Worm (Caenorhabditis elegans) whole organism, mixed stage, embryonic: ENCODE data around the gene gana-1.

Experiments used
- elt-1 ChIP-seq: sonication (generic microtip); optimal IDR thresholded peaks from 2 replicates; lab custom pipeline; 2017; ENCODE audit warnings: missing genetic modification characterization, mild to moderate bottlenecking, missing compliant biosample characterization, antibody characterized with exemption, moderate library complexity, borderline replicate concordance; ENCODE audit not compliant: insufficient read depth
- pha-4 ChIP-seq: fragments of 150-350 bp; optimal IDR thresholded peaks from 2 replicates; lab custom pipeline; 2018; ENCODE audit warnings: missing biosample characterization, missing genetic modification reagents, missing genetic modification characterization

DNA sequence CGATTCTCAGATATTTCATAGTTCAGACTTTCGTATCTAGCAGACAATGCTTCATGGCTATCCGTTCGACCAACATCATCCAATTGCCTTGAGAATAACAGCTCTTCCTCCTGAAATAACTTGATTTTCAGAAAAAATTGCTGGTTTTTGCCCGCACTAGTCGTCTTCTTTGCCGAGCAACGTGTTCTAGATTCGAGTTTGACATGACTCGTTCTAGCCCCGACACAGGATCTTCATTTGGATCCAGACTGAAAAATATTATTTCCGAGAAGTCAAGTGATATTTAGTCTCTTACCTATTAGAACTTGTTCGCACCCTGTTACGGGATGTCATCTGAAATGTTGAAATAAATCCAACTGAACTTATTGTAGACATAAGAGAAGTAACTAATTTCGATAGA is 24.0 kb upstream of the gana-1 start, which contains the start of gene clh-6:
- TF ChIP-seq elt-1: no peak
- TF ChIP-seq pha-4 (tag; lab: Kevin White, UChicago): no peak
